Fruit fly (Drosophila melanogaster) whole organism, embryonic: ENCODE data around the gene CG31904.
A peak's percentile ranks its signal among the peaks of the same experiment; 100 is the strongest.

Experiments
- Atf3 ChIP-seq: fragments of 200-800 bp; sonication (Bioruptor generic); optimal IDR thresholded peaks from 3 replicates; lab custom pipeline; 2016; ENCODE audit warnings: missing biosample characterization, missing genetic modification characterization
- CG1024 ChIP-seq: fragments of 200-800 bp; sonication (Bioruptor generic); IDR thresholded peaks from 2 replicates; pipeline ENCODE4 v1.3.6; 2022; ENCODE audit warnings: missing biosample characterization, missing genetic modification characterization
- CG10543 ChIP-seq: fragments of 200-800 bp; sonication (Bioruptor generic); optimal IDR thresholded peaks from 3 replicates; lab custom pipeline; 2017; ENCODE audit warnings: missing biosample characterization, mild to moderate bottlenecking, missing genetic modification characterization, moderate library complexity
- CG12155 ChIP-seq: fragments of 200-800 bp; sonication (Bioruptor generic); optimal IDR thresholded peaks from 3 replicates; lab custom pipeline; 2016; ENCODE audit warnings: missing biosample characterization, missing genetic modification characterization
- CG13624 ChIP-seq: fragments of 200-800 bp; sonication (Bioruptor generic); optimal IDR thresholded peaks from 2 replicates; lab custom pipeline; 2016; ENCODE audit warnings: missing biosample characterization, missing genetic modification characterization
- CG1529 ChIP-seq: fragments of 200-800 bp; sonication (Bioruptor generic); optimal IDR thresholded peaks from 3 replicates; lab custom pipeline; 2018; ENCODE audit warnings: missing biosample characterization, missing genetic modification characterization
- CG2120 ChIP-seq: fragments of 200-800 bp; sonication (Bioruptor generic); optimal IDR thresholded peaks from 3 replicates; lab custom pipeline; 2016; ENCODE audit warnings: missing biosample characterization, missing genetic modification characterization
- CG30403 ChIP-seq: fragments of 200-800 bp; sonication (Bioruptor generic); optimal IDR thresholded peaks from 3 replicates; lab custom pipeline; 2016; ENCODE audit warnings: missing biosample characterization, missing genetic modification characterization
- CG34422 ChIP-seq: fragments of 200-800 bp; sonication (Bioruptor generic); IDR thresholded peaks from 3 replicates; pipeline ENCODE4 v1.3.6; 2022; ENCODE audit warnings: missing biosample characterization, missing genetic modification characterization
- CG43689 ChIP-seq: fragments of 200-800 bp; sonication (Bioruptor generic); IDR thresholded peaks from 2 replicates; pipeline ENCODE4 v1.3.6; 2022; ENCODE audit warnings: missing biosample characterization, missing genetic modification characterization
- CG7786 ChIP-seq: fragments of 200-800 bp; sonication (Bioruptor generic); optimal IDR thresholded peaks from 2 replicates; lab custom pipeline; 2016; ENCODE audit warnings: missing biosample characterization, missing genetic modification characterization
- CG8290 ChIP-seq, 3 experiments: fragments of 200-800 bp; sonication (Bioruptor generic); optimal IDR thresholded peaks; 2 replicates each; lab custom pipeline; 2016 to 2019; ENCODE audit warnings: missing biosample characterization in 3 of 3, missing genetic modification characterization in 3 of 3, mild to moderate bottlenecking in 2 of 3, moderate library complexity in 1 of 3
- CG9932 ChIP-seq: fragments of 200-800 bp; sonication (Bioruptor generic); IDR thresholded peaks from 2 replicates; pipeline ENCODE4 v1.3.6; 2022; ENCODE audit warnings: missing biosample characterization, missing genetic modification characterization
- CHES-1-like ChIP-seq: fragments of 200-800 bp; sonication (Bioruptor generic); optimal IDR thresholded peaks from 2 replicates; lab custom pipeline; 2016; ENCODE audit warnings: missing biosample characterization, missing genetic modification characterization
- CkIIα-i1 ChIP-seq: fragments of 200-800 bp; sonication (Bioruptor generic); IDR thresholded peaks from 2 replicates; pipeline ENCODE4 v1.3.6; 2022; ENCODE audit warnings: missing biosample characterization, missing genetic modification characterization
- D19A ChIP-seq: fragments of 200-800 bp; optimal IDR thresholded peaks from 3 replicates; lab custom pipeline; 2019; ENCODE audit warnings: missing biosample characterization, mild to moderate bottlenecking, missing genetic modification characterization, moderate library complexity
- Doc2 ChIP-seq: fragments of 200-800 bp; sonication (Bioruptor generic); IDR thresholded peaks from 2 replicates; pipeline ENCODE4 v1.3.6; 2022; ENCODE audit warnings: missing biosample characterization, missing genetic modification characterization
- Dref ChIP-seq: fragments of 200-800 bp; sonication (Bioruptor generic); IDR thresholded peaks from 2 replicates; pipeline ENCODE4 v1.3.6; 2022; ENCODE audit warnings: missing biosample characterization, missing genetic modification characterization
- Gug ChIP-seq: fragments of 200-800 bp; sonication (Bioruptor generic); IDR thresholded peaks from 4 replicates; pipeline ENCODE4 v1.3.6; 2022; ENCODE audit warnings: missing biosample characterization, missing genetic modification characterization
- Hmr ChIP-seq: fragments of 200-800 bp; sonication (Bioruptor generic); optimal IDR thresholded peaks from 3 replicates; lab custom pipeline; 2017; ENCODE audit warnings: mild to moderate bottlenecking, missing biosample characterization, missing genetic modification reagents, missing genetic modification characterization
- Med ChIP-seq: fragments of 200-800 bp; sonication (Bioruptor generic); peaks from one replicate; lab custom pipeline; 2016; ENCODE audit warnings: missing biosample characterization, missing genetic modification characterization, mild to moderate bottlenecking, inconsistent platforms, moderate library complexity
- Myb ChIP-seq: fragments of 200-800 bp; sonication (Bioruptor generic); optimal IDR thresholded peaks from 2 replicates; lab custom pipeline; 2016; ENCODE audit warnings: missing biosample characterization, missing genetic modification characterization
- NfI ChIP-seq: fragments of 200-800 bp; sonication (Bioruptor generic); optimal IDR thresholded peaks from 3 replicates; lab custom pipeline; 2018; ENCODE audit warnings: missing biosample characterization, mild to moderate bottlenecking, missing genetic modification characterization, moderate library complexity
- PHDP ChIP-seq: fragments of 200-800 bp; sonication (Bioruptor generic); optimal IDR thresholded peaks from 3 replicates; lab custom pipeline; 2018; ENCODE audit warnings: missing biosample characterization, mild to moderate bottlenecking, missing genetic modification characterization, moderate library complexity
- Pdp1 ChIP-seq, 2 experiments: fragments of 200-800 bp; sonication (Bioruptor generic); optimal IDR thresholded peaks; 3 replicates each; lab custom pipeline; 2016; ENCODE audit warnings: missing biosample characterization in 2 of 2, missing genetic modification characterization in 2 of 2, mild to moderate bottlenecking in 1 of 2, moderate library complexity in 1 of 2
- Ptx1 ChIP-seq: fragments of 200-800 bp; sonication (Bioruptor generic); IDR thresholded peaks from 2 replicates; pipeline ENCODE4 v1.3.6; 2022; ENCODE audit warnings: missing biosample characterization, missing genetic modification characterization
- Rfx ChIP-seq: fragments of 200-800 bp; sonication (Bioruptor generic); IDR thresholded peaks from 2 replicates; pipeline ENCODE4 v1.3.6; 2022; ENCODE audit warnings: missing biosample characterization, missing genetic modification characterization
- Sox102F ChIP-seq: fragments of 200-800 bp; sonication (Bioruptor generic); optimal IDR thresholded peaks from 2 replicates; lab custom pipeline; 2018; ENCODE audit warnings: missing biosample characterization, mild to moderate bottlenecking, missing genetic modification characterization, moderate library complexity
- Stat92E ChIP-seq, 3 experiments: fragments of >200 bp in 2 of 3; fragments of 200-800 bp in 1 of 3; sonication (Bioruptor generic) in 1 of 3; optimal IDR thresholded peaks; 2 replicates each; lab custom pipeline; 2017 to 2019; ENCODE audit warnings: missing biosample characterization in 3 of 3, missing genetic modification characterization in 3 of 3, mild to moderate bottlenecking in 1 of 3, moderate library complexity in 1 of 3
- al ChIP-seq: fragments of 200-800 bp; sonication (Bioruptor generic); IDR thresholded peaks from 2 replicates; pipeline ENCODE4 v1.3.6; 2022; ENCODE audit warnings: missing biosample characterization, missing genetic modification characterization
- bcd ChIP-seq: fragments of 200-800 bp; sonication (Bioruptor generic); optimal IDR thresholded peaks from 2 replicates; lab custom pipeline; 2017; ENCODE audit warnings: missing biosample characterization, mild to moderate bottlenecking, missing genetic modification characterization
- bigmax ChIP-seq: fragments of 200-800 bp; sonication (Bioruptor generic); optimal IDR thresholded peaks from 2 replicates; lab custom pipeline; 2018; ENCODE audit warnings: missing biosample characterization, mild to moderate bottlenecking, missing genetic modification characterization
- chinmo ChIP-seq: fragments of 200-800 bp; sonication (Bioruptor generic); IDR thresholded peaks from 4 replicates; pipeline ENCODE4 v1.3.6; 2022; ENCODE audit warnings: missing biosample characterization, missing genetic modification characterization; ENCODE audit not compliant: partially characterized antibody
- dpn ChIP-seq, 2 experiments: fragments of 200-800 bp; sonication (Bioruptor generic); optimal IDR thresholded peaks; 3 replicates each; lab custom pipeline; 2016; ENCODE audit warnings: missing biosample characterization in 2 of 2, missing genetic modification characterization in 2 of 2
- dysf ChIP-seq: fragments of 200-800 bp; sonication (Bioruptor generic); IDR thresholded peaks from 3 replicates; pipeline ENCODE4 v1.3.6; 2022; ENCODE audit warnings: missing biosample characterization, missing genetic modification characterization
- ems ChIP-seq: fragments of 200-800 bp; sonication (Bioruptor generic); optimal IDR thresholded peaks from 3 replicates; lab custom pipeline; 2016; ENCODE audit warnings: missing biosample characterization, missing genetic modification characterization
- grn ChIP-seq: fragments of 200-800 bp; sonication (Bioruptor generic); optimal IDR thresholded peaks from 3 replicates; lab custom pipeline; 2017; ENCODE audit warnings: missing biosample characterization, missing genetic modification characterization
- jigr1 ChIP-seq: fragments of 200-800 bp; sonication (Bioruptor generic); IDR thresholded peaks from 3 replicates; pipeline ENCODE4 v1.3.6; 2022; ENCODE audit warnings: missing biosample characterization, missing genetic modification characterization
- luna ChIP-seq: fragments of 200-800 bp; sonication (Bioruptor generic); optimal IDR thresholded peaks from 2 replicates; lab custom pipeline; 2016; ENCODE audit warnings: missing biosample characterization, missing genetic modification characterization
- mam ChIP-seq: fragments of 200-800 bp; sonication (Bioruptor generic); optimal IDR thresholded peaks from 3 replicates; lab custom pipeline; 2016; ENCODE audit warnings: missing biosample characterization, missing genetic modification characterization
- oc ChIP-seq: fragments of 200-800 bp; sonication (Bioruptor generic); optimal IDR thresholded peaks from 2 replicates; lab custom pipeline; 2018; ENCODE audit warnings: missing biosample characterization, mild to moderate bottlenecking, missing genetic modification characterization, moderate library complexity
- odd ChIP-seq: fragments of 200-800 bp; sonication (Bioruptor generic); optimal IDR thresholded peaks from 2 replicates; lab custom pipeline; 2017; ENCODE audit warnings: missing biosample characterization, mild to moderate bottlenecking, missing genetic modification characterization
- prd ChIP-seq, 3 experiments: fragments of >200 bp in 2 of 3; fragments of 200-800 bp in 1 of 3; sonication (Bioruptor generic) in 1 of 3; optimal IDR thresholded peaks in 2 of 3; IDR thresholded peaks in 1 of 3; 2 replicates in 2 of 3; 3 replicates in 1 of 3; pipeline versions ENCODE4 v1.3.6 to Lab custom; 2017 to 2022; ENCODE audit warnings: missing biosample characterization in 1 of 3, missing genetic modification characterization in 1 of 3
- sens ChIP-seq: fragments of 200-800 bp; sonication (Bioruptor generic); peaks from one replicate; lab custom pipeline; 2016; ENCODE audit warnings: missing biosample characterization, missing genetic modification characterization
- slbo ChIP-seq: fragments of 200-800 bp; sonication (Bioruptor generic); IDR thresholded peaks from 2 replicates; pipeline ENCODE4 v1.3.6; 2022; ENCODE audit warnings: missing biosample characterization, missing genetic modification characterization
- so ChIP-seq: fragments of 200-800 bp; sonication (Bioruptor generic); IDR thresholded peaks from 3 replicates; pipeline ENCODE4 v1.3.6; 2022; ENCODE audit warnings: missing biosample characterization, missing genetic modification characterization
- tin ChIP-seq: fragments of 200-800 bp; sonication (Bioruptor generic); optimal IDR thresholded peaks from 3 replicates; lab custom pipeline; 2016; ENCODE audit warnings: missing biosample characterization, missing genetic modification characterization
- vvl ChIP-seq: fragments of 200-800 bp; sonication (Bioruptor generic); IDR thresholded peaks from 2 replicates; pipeline ENCODE4 v1.3.6; 2022; ENCODE audit warnings: missing biosample characterization, missing genetic modification characterization

Gene CG31904

DNA sequence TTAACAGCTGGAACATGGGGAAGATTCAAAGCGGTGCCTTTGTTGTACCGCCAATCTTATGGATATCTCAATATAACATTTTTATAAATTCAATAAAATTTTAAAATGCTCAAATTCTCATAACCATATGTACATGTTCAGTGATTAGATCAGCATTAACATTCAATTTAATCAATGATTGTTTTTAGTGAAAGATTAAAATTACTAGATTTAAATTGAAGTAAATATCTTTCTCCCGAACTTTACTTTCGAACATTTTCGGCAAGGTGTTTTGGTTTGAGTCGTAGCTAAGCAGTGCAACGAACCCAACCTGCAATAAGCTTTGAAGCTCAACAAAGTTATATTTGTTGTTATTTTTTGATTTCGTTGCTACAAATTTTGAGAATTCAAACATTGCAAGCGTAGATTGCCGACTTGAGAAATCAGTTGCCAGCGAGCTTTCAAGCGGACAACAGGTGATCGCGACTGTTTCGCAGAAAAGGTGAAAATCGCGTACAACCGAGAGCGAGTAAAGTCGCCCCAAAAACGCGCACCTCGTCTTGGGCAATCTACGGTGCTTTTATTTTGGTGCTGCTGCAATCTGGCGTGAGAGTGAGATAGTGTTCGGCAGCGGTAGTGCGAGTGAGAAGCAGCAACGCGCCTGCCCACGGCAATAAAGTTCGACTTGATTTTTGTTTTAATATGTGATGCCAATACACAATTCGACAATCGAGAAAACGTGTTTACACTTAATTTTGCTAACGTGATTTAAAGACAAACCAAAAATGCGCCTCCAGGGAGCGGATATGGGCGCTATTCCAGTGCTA, 36.0 kb downstream of the CG31904 start, which contains the start of gene Tep3 (continued):
- TF ChIP-seq CG43689 (GFP tag; lab: Robert Waterston, UW) (no peak), oc (tag; lab: Kevin White, UChicago) (peak; percentile 50), jigr1 (no peak), vvl (GFP tag; lab: Robert Waterston, UW) (0 out of 2 replicates have a peak, but pooled peaks have one; percentile 30), bcd (GFP tag; lab: Kevin White, UChicago) (peak; percentile 41), D19A (tag; lab: Kevin White, UChicago) (no peak), luna (GFP tag; lab: Kevin White, UChicago) (no peak), Stat92E (GFP tag; optimal IDR thresholded peaks at IDR 0.05; lab: Kevin White, UChicago) (no peak), prd (optimal IDR thresholded peaks at IDR 0.05; lab: Kevin White, UChicago) (no peak), prd (GFP tag; IDR thresholded peaks at IDR 0.05; lab: Robert Waterston, UW) (0 out of 3 replicates have a peak, but pooled peaks have one; percentile 37), CG9932 (GFP tag; lab: Robert Waterston, UW) (peak; percentile 62), Dref (GFP tag; lab: Robert Waterston, UW) (no peak), so (GFP tag; lab: Robert Waterston, UW) (0 out of 3 replicates have a peak, but pooled peaks have one; percentile 9), Med (GFP tag; lab: Kevin White, UChicago) (peak; percentile 92), bigmax (GFP tag; lab: Kevin White, UChicago) (peak; percentile 13), CG34422 (GFP tag; lab: Robert Waterston, UW) (no peak), dpn (GFP tag; optimal IDR thresholded peaks at IDR 0.05; lab: Kevin White, UChicago) (peak; percentile 40 to 43), CG8290 (GFP tag; optimal IDR thresholded peaks at IDR 0.05; lab: Kevin White, UChicago) (no peak), CG8290 (tag; optimal IDR thresholded peaks at IDR 0.05; lab: Kevin White, UChicago) (peak in 1 of 2 experiments; percentile 55), odd (no peak), CHES-1-like (peak; percentile 32), mam (peak; percentile 56), Pdp1 (GFP tag; optimal IDR thresholded peaks at IDR 0.05; lab: Kevin White, UChicago) (peak in 1 of 2 experiments; percentile 24), Sox102F (GFP tag; lab: Kevin White, UChicago) (peak; percentile 56), CG7786 (GFP tag; lab: Kevin White, UChicago) (peak; percentile 22), CG13624 (GFP tag; lab: Kevin White, UChicago) (peak; percentile 20), grn (GFP tag; lab: Kevin White, UChicago) (no peak), CG10543 (GFP tag; lab: Kevin White, UChicago) (peak; percentile 9), Myb (peak; percentile 53), sens (GFP tag; lab: Kevin White, UChicago) (peak; percentile 80), CG30403 (GFP tag; lab: Kevin White, UChicago) (peak; percentile 29), CG1529 (GFP tag; lab: Kevin White, UChicago) (no peak), slbo (GFP tag; lab: Robert Waterston, UW) (peak; percentile 43; the same call in 1 of the 2 replicates), CG12155 (GFP tag; lab: Kevin White, UChicago) (no peak), CkIIα-i1 (no peak), PHDP (tag; lab: Kevin White, UChicago) (peak; percentile 50), Ptx1 (GFP tag; lab: Robert Waterston, UW) (peak; percentile 24; the same call in 1 of the 2 replicates), Gug (GFP tag; lab: Robert Waterston, UW) (no peak), Hmr (GFP tag; lab: Kevin White, UChicago) (peak; percentile 35), Doc2 (GFP tag; lab: Robert Waterston, UW) (no peak), Rfx (GFP tag; lab: Robert Waterston, UW) (0 out of 2 replicates have a peak, but pooled peaks have one; percentile 59), Atf3 (peak; percentile 1), CG1024 (no peak), ems (GFP tag; lab: Kevin White, UChicago) (no peak), NfI (GFP tag; lab: Kevin White, UChicago) (peak; percentile 9), al (GFP tag; lab: Robert Waterston, UW) (peak; percentile 35), dysf (peak; percentile 33; the same call in 1 of the 3 replicates), tin (GFP tag; lab: Kevin White, UChicago) (peak; percentile 42), CG2120 (GFP tag; lab: Kevin White, UChicago) (peak; percentile 74), chinmo (GFP tag; lab: Robert Waterston, UW) (peak; percentile 95)
